Worm (Caenorhabditis elegans) whole organism, late embryonic: Measurements from ENCODE around the gene Y25C1A.6.

Source experiments
- ceh-19 ChIP-seq: fragments of 200-800 bp; sonication (Bioruptor generic); optimal IDR thresholded peaks from 2 replicates; lab custom pipeline; 2018; ENCODE audit warnings: mild to moderate bottlenecking, missing genetic modification characterization, missing compliant biosample characterization
- ceh-45 ChIP-seq: fragments of 200-800 bp; sonication (Bioruptor generic); IDR thresholded peaks from 2 replicates; pipeline ENCODE4 v1.3.6; 2022; ENCODE audit warnings: missing genetic modification reagents, missing genetic modification characterization, missing compliant biosample characterization
- elt-2 ChIP-seq: sonication (generic microtip); optimal IDR thresholded peaks from 2 replicates; lab custom pipeline; 2016; ENCODE audit warnings: missing genetic modification reagents, missing genetic modification characterization, missing compliant biosample characterization
- fax-1 ChIP-seq: sonication (generic microtip); optimal IDR thresholded peaks from 2 replicates; lab custom pipeline; 2016; ENCODE audit warnings: missing genotype, missing genetic modification characterization, missing compliant biosample characterization

ce11 chrII:3062222-3062621 is 1.3 kb downstream of the Y25C1A.6 start:
- no peak for TF ChIP-seq ceh-45 (GFP tag; lab: Robert Waterston, UW)
- TF ChIP-seq fax-1 = no peak
- peak; percentile 4 for TF ChIP-seq elt-2 (tag; lab: Kevin White, UChicago)
- no peak for TF ChIP-seq ceh-19
